Fruit fly (Drosophila melanogaster): ENCODE measurements around the gene CG33060.

- TF ChIP-seq eg (GFP tag; IDR thresholded peaks at IDR 0.05) (no peak), CG6854 (GFP tag; optimal IDR thresholded peaks at IDR 0.05) (no peak), CG16779 (tag; optimal IDR thresholded peaks at IDR 0.05) (no peak), Blimp-1 (GFP tag; optimal IDR thresholded peaks at IDR 0.05) (no peak), topi (GFP tag; optimal IDR thresholded peaks at IDR 0.05) (no peak), pdm3 (GFP tag; optimal IDR thresholded peaks at IDR 0.05) (no peak), Sox102F (GFP tag; optimal IDR thresholded peaks at IDR 0.05) (no peak), CG8319 (GFP tag; optimal IDR thresholded peaks at IDR 0.05) (no peak), CG6792 (GFP tag; optimal IDR thresholded peaks at IDR 0.05) (no peak), Hr38 (GFP tag; optimal IDR thresholded peaks at IDR 0.05) (no peak)
These were observed 6.9 kb downstream of the CG33060 start for dm6 chr3L:16337739-16338138.
